Fruit fly (Drosophila melanogaster) whole organism, wandering third instar larva: ENCODE measurements around the gene Roc1a.

ENCODE experiments used
- Dif ChIP-seq: fragments of 200-275, 200-300 bp; sonication (Bioruptor generic); optimal IDR thresholded peaks from 2 replicates; lab custom pipeline; 2018; ENCODE audit warnings: missing biosample characterization, missing genetic modification characterization; ENCODE audit not compliant: partially characterized antibody
- N ChIP-seq: fragments of >200 bp; optimal IDR thresholded peaks from 2 replicates; lab custom pipeline; 2018; ENCODE audit warnings: missing biosample characterization, missing external identifiers, missing genetic modification characterization
- pan ChIP-seq: fragments of >200 bp; optimal IDR thresholded peaks from 2 replicates; lab custom pipeline; 2017

dm6 chrX:692811-693764, 46.0 kb downstream of the Roc1a start:
- no peak for TF ChIP-seq N (GFP tag; lab: Kevin White, UChicago)
- TF ChIP-seq Dif (GFP tag; lab: Kevin White, UChicago), result no peak
- TF ChIP-seq pan, result no peak
